Fruit fly (Drosophila melanogaster): ENCODE results near the gene Bre1.

The Bre1 gene

dm6 chr3L:5838295-5838694, 44.3 kb upstream of the Bre1 start (continued):
- TF ChIP-seq pros (GFP tag; optimal IDR thresholded peaks at IDR 0.05): no peak
- TF ChIP-seq CG1647 (GFP tag; optimal IDR thresholded peaks at IDR 0.05): no peak
- peak in 1 of 2 experiments; percentile 22 for TF ChIP-seq Hr51 (GFP tag; optimal IDR thresholded peaks at IDR 0.05)
- TF ChIP-seq jing (GFP tag; optimal IDR thresholded peaks at IDR 0.05): no peak
- TF ChIP-seq CG16813 (GFP tag; IDR thresholded peaks at IDR 0.05; ENCODE audit: partially characterized antibody): no peak
- no peak for TF ChIP-seq al (GFP tag; IDR thresholded peaks at IDR 0.05)
- TF ChIP-seq CG14441 (GFP tag; IDR thresholded peaks at IDR 0.05): 0 out of 2 replicates have a peak, but pooled peaks have one; percentile 17
- peak; percentile 26 for TF ChIP-seq CG10543 (GFP tag; optimal IDR thresholded peaks at IDR 0.05)
- TF ChIP-seq CG2678 (tag; optimal IDR thresholded peaks at IDR 0.05): peak; percentile 30
- no peak for TF ChIP-seq crp (GFP tag; optimal IDR thresholded peaks at IDR 0.05)
- TF ChIP-seq CG4360 (GFP tag; IDR thresholded peaks at IDR 0.05): no peak
- TF ChIP-seq dysf (GFP tag; IDR thresholded peaks at IDR 0.05): peak; percentile 29; the same call in 1 of the 3 replicates
- no peak for TF ChIP-seq CG4424 (GFP tag; optimal IDR thresholded peaks at IDR 0.05)
- no peak for TF ChIP-seq exex (tag; optimal IDR thresholded peaks at IDR 0.05)
- TF ChIP-seq CG4328 (GFP tag; optimal IDR thresholded peaks at IDR 0.05): no peak
- no peak for TF ChIP-seq CG6689 (GFP tag; IDR thresholded peaks at IDR 0.05)
- no peak for TF ChIP-seq gsb-n (tag; optimal IDR thresholded peaks at IDR 0.05)
- TF ChIP-seq CG1529 (GFP tag; optimal IDR thresholded peaks at IDR 0.05): no peak
- TF ChIP-seq Bdp1 (GFP tag; optimal IDR thresholded peaks at IDR 0.05): no peak
- TF ChIP-seq ro (GFP tag; IDR thresholded peaks at IDR 0.05): no peak
- 0 out of 2 replicates have a peak, but pooled peaks have one; percentile 7 for TF ChIP-seq Ptx1 (GFP tag; IDR thresholded peaks at IDR 0.05)
- TF ChIP-seq CG12299 (tag; optimal IDR thresholded peaks at IDR 0.05): no peak
- TF ChIP-seq CG8478 (optimal IDR thresholded peaks at IDR 0.05): no peak
- peak; percentile 39 for TF ChIP-seq sd (tag; optimal IDR thresholded peaks at IDR 0.05)
- no peak for TF ChIP-seq CG10565 (GFP tag; optimal IDR thresholded peaks at IDR 0.05)
- TF ChIP-seq Abd-B (GFP tag; optimal IDR thresholded peaks at IDR 0.05): no peak
- TF ChIP-seq D19A (tag; optimal IDR thresholded peaks at IDR 0.05): peak; percentile 7
- peak; percentile 51 for TF ChIP-seq CG11504 (tag; optimal IDR thresholded peaks at IDR 0.05)
- TF ChIP-seq Ravus (GFP tag; IDR thresholded peaks at IDR 0.05): no peak
- no peak for TF ChIP-seq psq (GFP tag; optimal IDR thresholded peaks at IDR 0.05)
- TF ChIP-seq Ssrp (tag; optimal IDR thresholded peaks at IDR 0.05): peak; percentile 12
- 0 out of 2 replicates have a peak, but pooled peaks have one; percentile 17 for TF ChIP-seq NFAT (GFP tag; IDR thresholded peaks at IDR 0.05)
- TF ChIP-seq Hr39 (optimal IDR thresholded peaks at IDR 0.05): no peak
- TF ChIP-seq CG2202 (tag; optimal IDR thresholded peaks at IDR 0.05): no peak
- peak; percentile 10 for TF ChIP-seq CoRest (tag; optimal IDR thresholded peaks at IDR 0.05)
- no peak for TF ChIP-seq Six4 (GFP tag; optimal IDR thresholded peaks at IDR 0.05)
- no peak for TF ChIP-seq Fer3 (tag; optimal IDR thresholded peaks at IDR 0.05)
- TF ChIP-seq CG18011 (GFP tag; optimal IDR thresholded peaks at IDR 0.05): no peak
- TF ChIP-seq CG18619 (GFP tag; optimal IDR thresholded peaks at IDR 0.05): no peak
- no peak for TF ChIP-seq CrebB (tag; optimal IDR thresholded peaks at IDR 0.05)
- TF ChIP-seq gce (GFP tag; IDR thresholded peaks at IDR 0.05): no peak
- TF ChIP-seq CG3726 (GFP tag; IDR thresholded peaks at IDR 0.05): no peak
- TF ChIP-seq CG8388 (GFP tag; optimal IDR thresholded peaks at IDR 0.05): no peak
- TF ChIP-seq CG4404 (GFP tag; IDR thresholded peaks at IDR 0.05): no peak
- TF ChIP-seq Xrp1 (GFP tag; IDR thresholded peaks at IDR 0.05): no peak
- TF ChIP-seq CG1792 (GFP tag; optimal IDR thresholded peaks at IDR 0.05): no peak
- peak; percentile 8 for TF ChIP-seq gem (tag; optimal IDR thresholded peaks at IDR 0.05)
- TF ChIP-seq CG18476 (GFP tag; optimal IDR thresholded peaks at IDR 0.05): no peak
- TF ChIP-seq Lim3 (GFP tag; IDR thresholded peaks at IDR 0.05): no peak
- peak; percentile 78 for TF ChIP-seq sens (GFP tag)
- TF ChIP-seq CG13287 (GFP tag; IDR thresholded peaks at IDR 0.05; ENCODE audit: partially characterized antibody): no peak
- no peak for TF ChIP-seq her (GFP tag; optimal IDR thresholded peaks at IDR 0.05)

Data from whole organism, embryonic.